Fruit fly (Drosophila melanogaster) whole organism, embryonic: ENCODE results near the gene Mon1.

Source experiments
- Asciz ChIP-seq: fragments of 200-800 bp; sonication (Bioruptor generic); optimal IDR thresholded peaks from 2 replicates; lab custom pipeline; 2017; ENCODE audit warnings: missing biosample characterization, mild to moderate bottlenecking, missing genetic modification characterization, missing genetic modification reagents
- Atf3 ChIP-seq: fragments of 200-800 bp; sonication (Bioruptor generic); optimal IDR thresholded peaks from 3 replicates; lab custom pipeline; 2016; ENCODE audit warnings: missing biosample characterization, missing genetic modification characterization
- B-H1 ChIP-seq: fragments of 200-800 bp; sonication (Bioruptor generic); IDR thresholded peaks from 3 replicates; pipeline ENCODE4 v1.3.6; 2022; ENCODE audit warnings: missing biosample characterization, missing genetic modification characterization
- CG10321 ChIP-seq: fragments of 200-800 bp; sonication (Bioruptor generic); IDR thresholded peaks from 2 replicates; pipeline ENCODE4 v1.3.6; 2022; ENCODE audit warnings: missing biosample characterization, missing genetic modification characterization
- CG11695 ChIP-seq: fragments of 200-800 bp; sonication (Bioruptor generic); IDR thresholded peaks from 3 replicates; pipeline ENCODE4 v1.3.6; 2022; ENCODE audit warnings: missing biosample characterization, missing genetic modification characterization
- CG12071 ChIP-seq: fragments of 200-800 bp; sonication (Bioruptor generic); optimal IDR thresholded peaks from 3 replicates; lab custom pipeline; 2018; ENCODE audit warnings: missing biosample characterization, mild to moderate bottlenecking, missing genetic modification characterization
- CG12744 ChIP-seq: fragments of 200-800 bp; sonication (Bioruptor generic); optimal IDR thresholded peaks from 2 replicates; lab custom pipeline; 2016; ENCODE audit warnings: missing biosample characterization, missing genetic modification characterization
- CG15073 ChIP-seq: fragments of 200-800 bp; sonication (Bioruptor generic); optimal IDR thresholded peaks from 2 replicates; lab custom pipeline; 2016; ENCODE audit warnings: missing biosample characterization, missing genetic modification characterization
- CG15514 ChIP-seq: fragments of 200-800 bp; sonication (Bioruptor generic); optimal IDR thresholded peaks from 3 replicates; lab custom pipeline; 2017; ENCODE audit warnings: missing biosample characterization, missing genetic modification characterization, mild to moderate bottlenecking, moderate library complexity, missing genetic modification reagents
- CG15696 ChIP-seq: fragments of 200-800 bp; sonication (Bioruptor generic); optimal IDR thresholded peaks from 2 replicates; lab custom pipeline; 2019; ENCODE audit warnings: missing biosample characterization, mild to moderate bottlenecking, missing genetic modification characterization, moderate library complexity
- CG17186 ChIP-seq: fragments of 200-800 bp; sonication (Bioruptor generic); optimal IDR thresholded peaks from 3 replicates; lab custom pipeline; 2017; ENCODE audit warnings: missing biosample characterization, missing genetic modification reagents, missing genetic modification characterization
- CG1792 ChIP-seq: fragments of 200-800 bp; sonication (Bioruptor generic); optimal IDR thresholded peaks from 2 replicates; lab custom pipeline; 2016; ENCODE audit warnings: missing biosample characterization, missing genetic modification characterization
- CG18262 ChIP-seq: fragments of 200-800 bp; optimal IDR thresholded peaks from 3 replicates; lab custom pipeline; 2019; ENCODE audit warnings: missing biosample characterization, mild to moderate bottlenecking, missing genetic modification characterization, moderate library complexity
- CG2120 ChIP-seq: fragments of 200-800 bp; sonication (Bioruptor generic); optimal IDR thresholded peaks from 3 replicates; lab custom pipeline; 2016; ENCODE audit warnings: missing biosample characterization, missing genetic modification characterization
- CG31388 ChIP-seq: fragments of 200-800 bp; sonication (Bioruptor generic); optimal IDR thresholded peaks from 2 replicates; lab custom pipeline; 2016; ENCODE audit warnings: missing biosample characterization, missing genetic modification characterization
- CG3407 ChIP-seq: fragments of 200-800 bp; sonication (Bioruptor generic); optimal IDR thresholded peaks from 2 replicates; lab custom pipeline; 2018; ENCODE audit warnings: missing biosample characterization, mild to moderate bottlenecking, missing genetic modification characterization
- CG3726 ChIP-seq: fragments of 200-800 bp; sonication (Bioruptor generic); IDR thresholded peaks from 3 replicates; pipeline ENCODE4, ENCODE4 v1.3.6; 2022; ENCODE audit warnings: missing biosample characterization, missing genetic modification characterization
- CG42726 ChIP-seq: fragments of 200-800 bp; sonication (Bioruptor generic); IDR thresholded peaks from 2 replicates; pipeline ENCODE4 v1.3.6; 2022; ENCODE audit warnings: missing biosample characterization, missing genetic modification characterization; ENCODE audit not compliant: partially characterized antibody
- CG4820 ChIP-seq: fragments of 200-800 bp; sonication (Bioruptor generic); optimal IDR thresholded peaks from 3 replicates; lab custom pipeline; 2016; ENCODE audit warnings: missing biosample characterization, missing genetic modification characterization
- CG8478 ChIP-seq: fragments of >200 bp; optimal IDR thresholded peaks from 2 replicates; lab custom pipeline; 2018
- CG9215 ChIP-seq: fragments of 200-800 bp; sonication (Bioruptor generic); IDR thresholded peaks from 2 replicates; pipeline ENCODE4 v1.3.6; 2022; ENCODE audit warnings: missing biosample characterization, missing genetic modification characterization
- CG9727 ChIP-seq: fragments of 200-800 bp; sonication (Bioruptor generic); optimal IDR thresholded peaks from 3 replicates; lab custom pipeline; 2017; ENCODE audit warnings: missing biosample characterization, mild to moderate bottlenecking, missing genetic modification characterization
- Dll ChIP-seq: fragments of 200-800 bp; sonication (Bioruptor generic); IDR thresholded peaks from 4 replicates; pipeline ENCODE4 v1.3.6; 2022; ENCODE audit warnings: missing biosample characterization, missing genetic modification characterization; ENCODE audit not compliant: partially characterized antibody
- E2f1 ChIP-seq: fragments of 200-800 bp; sonication (Bioruptor generic); IDR thresholded peaks from 2 replicates; pipeline ENCODE4 v1.3.6; 2022; ENCODE audit warnings: missing biosample characterization, missing genetic modification characterization
- Elba2 ChIP-seq: fragments of 200-800 bp; sonication (Bioruptor generic); optimal IDR thresholded peaks from 3 replicates; lab custom pipeline; 2016; ENCODE audit warnings: missing biosample characterization, missing genetic modification characterization
- Ets65A ChIP-seq: fragments of 200-800 bp; sonication (Bioruptor generic); peaks from one replicate; lab custom pipeline; 2016; ENCODE audit warnings: missing biosample characterization, missing genetic modification characterization
- HHEX ChIP-seq: fragments of 200-800 bp; sonication (Bioruptor generic); optimal IDR thresholded peaks from 3 replicates; lab custom pipeline; 2017; ENCODE audit warnings: missing biosample characterization, mild to moderate bottlenecking, missing genetic modification characterization, missing genetic modification reagents
- Hr3 ChIP-seq: fragments of 200-800 bp; sonication (Bioruptor generic); optimal IDR thresholded peaks from 3 replicates; lab custom pipeline; 2016; ENCODE audit warnings: missing biosample characterization, missing genetic modification characterization
- Mrtf ChIP-seq: fragments of 200-800 bp; sonication (Bioruptor generic); IDR thresholded peaks from 3 replicates; pipeline ENCODE4 v1.3.6; 2022; ENCODE audit warnings: missing biosample characterization, missing genetic modification characterization
- NFAT ChIP-seq: fragments of 200-800 bp; sonication (Bioruptor generic); IDR thresholded peaks from 2 replicates; pipeline ENCODE4 v1.3.6; 2022; ENCODE audit warnings: missing biosample characterization, missing genetic modification characterization
- Side ChIP-seq: fragments of 200-800 bp; sonication (Bioruptor generic); optimal IDR thresholded peaks from 2 replicates; lab custom pipeline; 2016; ENCODE audit warnings: missing biosample characterization, missing genetic modification characterization
- az2 ChIP-seq: fragments of 200-800 bp; sonication (Bioruptor generic); optimal IDR thresholded peaks from 3 replicates; lab custom pipeline; 2016; ENCODE audit warnings: missing biosample characterization, missing genetic modification characterization
- bab2 ChIP-seq: fragments of 200-800 bp; sonication (Bioruptor generic); optimal IDR thresholded peaks from 2 replicates; lab custom pipeline; 2016; ENCODE audit warnings: missing biosample characterization, missing genetic modification characterization
- crc ChIP-seq: fragments of 200-800 bp; sonication (Bioruptor generic); optimal IDR thresholded peaks from 2 replicates; lab custom pipeline; 2016; ENCODE audit warnings: missing biosample characterization, missing genetic modification characterization
- eve ChIP-seq, 2 experiments: fragments of >200 bp; optimal IDR thresholded peaks; 2 replicates each; lab custom pipeline; 2017; ENCODE audit warnings: missing biosample characterization in 2 of 2, missing genetic modification characterization in 2 of 2
- gro ChIP-seq: fragments of 200-800 bp; sonication (Bioruptor generic); optimal IDR thresholded peaks from 2 replicates; lab custom pipeline; 2016; ENCODE audit warnings: missing biosample characterization, missing genetic modification characterization
- inv ChIP-seq: fragments of 200-800 bp; sonication (Bioruptor generic); IDR thresholded peaks from 2 replicates; pipeline ENCODE4 v1.3.6; 2022; ENCODE audit warnings: missing biosample characterization, missing genetic modification characterization; ENCODE audit not compliant: partially characterized antibody
- jing ChIP-seq: fragments of 200-800 bp; sonication (Bioruptor generic); optimal IDR thresholded peaks from 2 replicates; lab custom pipeline; 2018; ENCODE audit warnings: missing biosample characterization, mild to moderate bottlenecking, missing genetic modification characterization
- lbe ChIP-seq: fragments of 200-800 bp; sonication (Bioruptor generic); optimal IDR thresholded peaks from 2 replicates; lab custom pipeline; 2016; ENCODE audit warnings: missing biosample characterization, mild to moderate bottlenecking, missing genetic modification characterization
- lola ChIP-seq, 3 experiments: fragments of >200 bp in 2 of 3; fragments of 200-800 bp in 1 of 3; sonication (Bioruptor generic) in 1 of 3; optimal IDR thresholded peaks; 2 replicates each; lab custom pipeline; 2017 to 2019; ENCODE audit warnings: missing biosample characterization in 3 of 3, missing genetic modification characterization in 3 of 3, mild to moderate bottlenecking in 1 of 3, moderate library complexity in 1 of 3
- pita ChIP-seq: fragments of 200-800 bp; sonication (Bioruptor generic); optimal IDR thresholded peaks from 2 replicates; lab custom pipeline; 2017; ENCODE audit warnings: missing biosample characterization, mild to moderate bottlenecking, missing genetic modification characterization
- pnt ChIP-seq: fragments of 200-800 bp; sonication (Bioruptor generic); optimal IDR thresholded peaks from 3 replicates; lab custom pipeline; 2016; ENCODE audit warnings: missing biosample characterization, missing genetic modification characterization
- pros ChIP-seq: fragments of 200-800 bp; sonication (Bioruptor generic); optimal IDR thresholded peaks from 3 replicates; lab custom pipeline; 2019; ENCODE audit warnings: missing biosample characterization, mild to moderate bottlenecking, missing genetic modification characterization, moderate library complexity
- sima ChIP-seq: fragments of 200-800 bp; sonication (Bioruptor generic); optimal IDR thresholded peaks from 2 replicates; lab custom pipeline; 2016; ENCODE audit warnings: missing biosample characterization, missing genetic modification characterization
- tin ChIP-seq: fragments of 200-800 bp; sonication (Bioruptor generic); optimal IDR thresholded peaks from 3 replicates; lab custom pipeline; 2016; ENCODE audit warnings: missing biosample characterization, missing genetic modification characterization
- tio ChIP-seq: fragments of 200-800 bp; sonication (Bioruptor generic); optimal IDR thresholded peaks from 2 replicates; lab custom pipeline; 2017; ENCODE audit warnings: missing biosample characterization, missing genetic modification characterization, inconsistent platforms
- tll ChIP-seq, 2 experiments: fragments of 200-800 bp in 1 of 2; fragments of >200 bp in 1 of 2; sonication (Bioruptor generic) in 1 of 2; optimal IDR thresholded peaks; 2 replicates each; lab custom pipeline; 2017 to 2019; ENCODE audit warnings: missing biosample characterization in 2 of 2, missing genetic modification characterization in 2 of 2, mild to moderate bottlenecking in 1 of 2, moderate library complexity in 1 of 2
- twi ChIP-seq: fragments of 200-800 bp; optimal IDR thresholded peaks from 2 replicates; lab custom pipeline; 2019; ENCODE audit warnings: missing biosample characterization, mild to moderate bottlenecking, missing genetic modification characterization, moderate library complexity
- zf30C ChIP-seq: fragments of 200-800 bp; sonication (Bioruptor generic); optimal IDR thresholded peaks from 3 replicates; lab custom pipeline; 2018; ENCODE audit warnings: missing biosample characterization, mild to moderate bottlenecking, missing genetic modification characterization
- zfh2 ChIP-seq: fragments of 200-800 bp; sonication (Bioruptor generic); optimal IDR thresholded peaks from 2 replicates; lab custom pipeline; 2016; ENCODE audit warnings: missing biosample characterization, missing genetic modification characterization

The Mon1 gene

dm6 chr2L:4810697-4811490 lies 39.5 kb upstream of the Mon1 start (continued):
- TF ChIP-seq Dll (GFP tag; lab: Robert Waterston, UW) (no peak), inv (GFP tag; lab: Robert Waterston, UW) (no peak), CG3726 (no peak), tio (peak; percentile 80), CG4820 (GFP tag; lab: Kevin White, UChicago) (peak; percentile 51), pita (GFP tag; lab: Kevin White, UChicago) (no peak), CG31388 (GFP tag; lab: Kevin White, UChicago) (no peak), CG11695 (GFP tag; lab: Robert Waterston, UW) (peak; percentile 32; the same call in 1 of the 3 replicates), tin (peak; percentile 58), CG9215 (GFP tag; lab: Robert Waterston, UW) (0 out of 2 replicates have a peak, but pooled peaks have one; percentile 21), gro (no peak), CG15514 (GFP tag; lab: Kevin White, UChicago) (peak; percentile 21), CG12071 (GFP tag; lab: Kevin White, UChicago) (no peak), sima (no peak), Atf3 (GFP tag; lab: Kevin White, UChicago) (peak; percentile 13), tll (GFP tag; optimal IDR thresholded peaks at IDR 0.05; lab: Kevin White, UChicago) (no peak), crc (no peak), CG15696 (tag; lab: Kevin White, UChicago) (peak; percentile 64), CG17186 (GFP tag; lab: Kevin White, UChicago) (no peak), zfh2 (GFP tag; lab: Kevin White, UChicago) (peak; percentile 21), Side (GFP tag; lab: Kevin White, UChicago) (peak; percentile 3), Mrtf (peak; percentile 28; the same call in 1 of the 3 replicates), twi (peak; percentile 46), pnt (GFP tag; lab: Kevin White, UChicago) (no peak), NFAT (GFP tag; lab: Robert Waterston, UW) (no peak), CG2120 (GFP tag; lab: Kevin White, UChicago) (peak; percentile 82), az2 (GFP tag; lab: Kevin White, UChicago) (peak; percentile 76), lola (GFP tag; optimal IDR thresholded peaks at IDR 0.05; lab: Kevin White, UChicago) (peak in 1 of 3 experiments; percentile 81), jing (GFP tag; lab: Kevin White, UChicago) (no peak), CG12744 (GFP tag; lab: Kevin White, UChicago) (no peak), CG15073 (GFP tag; lab: Kevin White, UChicago) (no peak), Asciz (peak; percentile 64), CG8478 (no peak), CG3407 (GFP tag; lab: Kevin White, UChicago) (peak; percentile 61), Elba2 (no peak), bab2 (GFP tag; lab: Kevin White, UChicago) (peak; percentile 45), CG10321 (GFP tag; lab: Robert Waterston, UW) (no peak), zf30C (GFP tag; lab: Kevin White, UChicago) (no peak), CG18262 (peak; percentile 81), CG1792 (GFP tag; lab: Kevin White, UChicago) (no peak), Ets65A (peak; percentile 89), CG9727 (GFP tag; lab: Kevin White, UChicago) (peak; percentile 86), E2f1 (GFP tag; lab: Robert Waterston, UW) (no peak), pros (GFP tag; lab: Kevin White, UChicago) (no peak), HHEX (GFP tag; lab: Kevin White, UChicago) (peak; percentile 56), lbe (GFP tag; lab: Kevin White, UChicago) (no peak), Hr3 (peak; percentile 72), eve (GFP tag; optimal IDR thresholded peaks at IDR 0.05; lab: Kevin White, UChicago) (no peak), B-H1 (GFP tag; lab: Robert Waterston, UW) (no peak), CG42726 (GFP tag; lab: Robert Waterston, UW) (no peak)
